Fruit fly (Drosophila melanogaster): Measurements from ENCODE around the gene Cpr72Eb.

Cpr72Eb gene

DNA sequence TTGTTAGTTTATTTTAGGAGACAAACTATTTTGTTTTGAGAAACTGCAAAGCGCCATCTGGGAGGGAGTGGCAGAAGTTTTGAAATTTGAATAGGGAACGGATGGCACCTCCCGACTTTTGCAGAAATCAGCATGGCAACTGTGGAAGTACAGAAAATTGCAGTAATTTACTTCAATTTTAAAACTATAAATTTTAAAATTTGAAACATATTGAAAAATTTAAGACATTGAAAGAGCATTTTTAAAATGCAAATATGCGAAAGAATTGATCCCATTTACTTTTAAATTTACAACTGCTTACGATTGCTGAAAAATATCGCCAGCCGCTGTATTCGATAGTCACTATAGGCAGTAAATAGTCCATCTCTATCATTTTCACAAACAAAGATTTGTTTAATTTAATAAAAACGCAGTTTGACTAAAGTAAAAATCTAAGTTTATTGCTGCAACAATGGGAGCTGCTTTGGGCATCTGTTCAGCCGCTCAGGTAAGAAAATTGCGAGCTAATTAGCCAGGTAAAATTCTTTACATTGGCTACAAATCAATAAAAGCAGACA lies 47.8 kb downstream of the Cpr72Eb start, which contains the start of gene Serinc (continued):
- TF ChIP-seq CG15269 (tag; optimal IDR thresholded peaks at IDR 0.05) (no peak), zfh2 (GFP tag; optimal IDR thresholded peaks at IDR 0.05) (peak; percentile 55), CG2202 (tag; optimal IDR thresholded peaks at IDR 0.05) (peak; percentile 30), CG4730 (GFP tag; IDR thresholded peaks at IDR 0.05) (no peak), CG10654 (GFP tag; optimal IDR thresholded peaks at IDR 0.05) (peak; percentile 45), CG11085 (GFP tag; IDR thresholded peaks at IDR 0.05) (peak; percentile 33; the same call in 1 of the 2 replicates), Antp (GFP tag; optimal IDR thresholded peaks at IDR 0.05) (peak; percentile 47), cg (GFP tag; optimal IDR thresholded peaks at IDR 0.05) (no peak), CG18599 (GFP tag; optimal IDR thresholded peaks at IDR 0.05) (no peak), CG3281 (GFP tag; optimal IDR thresholded peaks at IDR 0.05) (peak; percentile 32), Doc3 (GFP tag; IDR thresholded peaks at IDR 0.05; ENCODE audit: partially characterized antibody) (peak; percentile 98), CG4404 (GFP tag; IDR thresholded peaks at IDR 0.05) (peak; percentile 11; the same call in 1 of the 2 replicates), CG10565 (GFP tag; optimal IDR thresholded peaks at IDR 0.05) (no peak), CG14050 (GFP tag; IDR thresholded peaks at IDR 0.05) (peak; percentile 20; the same call in 1 of the 3 replicates), H2.0 (GFP tag; IDR thresholded peaks at IDR 0.05) (no peak), dpn (GFP tag; optimal IDR thresholded peaks at IDR 0.05) (peak; percentile 50 to 59), CG8944 (GFP tag; optimal IDR thresholded peaks at IDR 0.05) (peak; percentile 36), CG10147 (GFP tag; optimal IDR thresholded peaks at IDR 0.05) (peak; percentile 57), CG17568 (GFP tag; optimal IDR thresholded peaks at IDR 0.05) (no peak), gro (GFP tag; optimal IDR thresholded peaks at IDR 0.05) (peak; percentile 74), Dek (tag; optimal IDR thresholded peaks at IDR 0.05) (peak; percentile 25), bowl (GFP tag; IDR thresholded peaks at IDR 0.05) (no peak), CG32532 (GFP tag; IDR thresholded peaks at IDR 0.05) (peak; percentile 62; the same call in 1 of the 2 replicates), sr (GFP tag; IDR thresholded peaks at IDR 0.05) (no peak), fd3F (GFP tag; optimal IDR thresholded peaks at IDR 0.05) (peak; percentile 17), Eip74EF (GFP tag; optimal IDR thresholded peaks at IDR 0.05) (no peak), Side (GFP tag; optimal IDR thresholded peaks at IDR 0.05) (no peak), CG5953 (GFP tag; IDR thresholded peaks at IDR 0.05) (no peak), Hand (GFP tag; optimal IDR thresholded peaks at IDR 0.05) (no peak), CG10209 (GFP tag; optimal IDR thresholded peaks at IDR 0.05) (peak; percentile 15), Myb (GFP tag; optimal IDR thresholded peaks at IDR 0.05) (peak; percentile 73), CG7928 (GFP tag; optimal IDR thresholded peaks at IDR 0.05) (peak; percentile 35), CG5180 (GFP tag; optimal IDR thresholded peaks at IDR 0.05) (no peak), CG11723 (GFP tag; optimal IDR thresholded peaks at IDR 0.05) (no peak), tgo (GFP tag; IDR thresholded peaks at IDR 0.05) (no peak), org-1 (GFP tag; optimal IDR thresholded peaks at IDR 0.05) (no peak), CG6254 (GFP tag; optimal IDR thresholded peaks at IDR 0.05) (no peak), Six4 (GFP tag; optimal IDR thresholded peaks at IDR 0.05) (peak; percentile 7), ranshi (GFP tag; IDR thresholded peaks at IDR 0.05) (0 out of 2 replicates have a peak, but pooled peaks have one; percentile 42), tin (GFP tag; optimal IDR thresholded peaks at IDR 0.05) (peak; percentile 73), mam (GFP tag; optimal IDR thresholded peaks at IDR 0.05) (peak; percentile 63), fu2 (GFP tag; optimal IDR thresholded peaks at IDR 0.05) (peak; percentile 62), nmo (GFP tag; optimal IDR thresholded peaks at IDR 0.05) (peak; percentile 80), nau (GFP tag; optimal IDR thresholded peaks at IDR 0.05) (no peak), Xbp1 (GFP tag; optimal IDR thresholded peaks at IDR 0.05) (peak; percentile 74), CG10543 (GFP tag; optimal IDR thresholded peaks at IDR 0.05) (peak; percentile 74), Spps (tag; optimal IDR thresholded peaks at IDR 0.05) (no peak), CG13296 (GFP tag; optimal IDR thresholded peaks at IDR 0.05) (peak; percentile 35), mld (GFP tag; IDR thresholded peaks at IDR 0.05; ENCODE audit: partially characterized antibody) (peak; percentile 95), Dref (GFP tag; IDR thresholded peaks at IDR 0.05) (peak; percentile 52)
